Fruit fly (Drosophila melanogaster): Measurements from ENCODE around the gene Tim8.

DNA sequence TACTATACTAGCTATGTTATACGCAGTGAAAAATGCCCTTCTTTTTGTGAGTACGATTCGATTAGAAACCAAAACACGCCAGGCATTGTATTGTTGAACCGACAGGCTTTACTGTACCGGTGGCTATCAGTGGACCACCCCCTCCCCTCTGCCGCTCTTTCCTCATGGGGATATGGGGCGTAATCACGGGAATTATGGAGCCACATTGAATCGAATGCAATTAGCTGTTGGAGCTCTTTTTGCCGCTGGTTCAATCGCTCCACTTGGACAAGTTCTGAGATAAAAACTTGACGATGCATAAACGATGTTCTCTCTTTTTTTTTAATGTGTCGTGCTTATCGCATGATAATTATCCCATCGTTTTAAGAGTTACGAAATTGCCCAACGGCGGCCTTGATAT is 26.1 kb upstream of the Tim8 start:
- TF ChIP-seq Pif1B (GFP tag; optimal IDR thresholded peaks at IDR 0.05): no peak
- no peak for TF ChIP-seq CG32121 (GFP tag; IDR thresholded peaks at IDR 0.05)
